Fruit fly (Drosophila melanogaster): ENCODE measurements around the gene Sfp33A3.

The Sfp33A3 gene

DNA sequence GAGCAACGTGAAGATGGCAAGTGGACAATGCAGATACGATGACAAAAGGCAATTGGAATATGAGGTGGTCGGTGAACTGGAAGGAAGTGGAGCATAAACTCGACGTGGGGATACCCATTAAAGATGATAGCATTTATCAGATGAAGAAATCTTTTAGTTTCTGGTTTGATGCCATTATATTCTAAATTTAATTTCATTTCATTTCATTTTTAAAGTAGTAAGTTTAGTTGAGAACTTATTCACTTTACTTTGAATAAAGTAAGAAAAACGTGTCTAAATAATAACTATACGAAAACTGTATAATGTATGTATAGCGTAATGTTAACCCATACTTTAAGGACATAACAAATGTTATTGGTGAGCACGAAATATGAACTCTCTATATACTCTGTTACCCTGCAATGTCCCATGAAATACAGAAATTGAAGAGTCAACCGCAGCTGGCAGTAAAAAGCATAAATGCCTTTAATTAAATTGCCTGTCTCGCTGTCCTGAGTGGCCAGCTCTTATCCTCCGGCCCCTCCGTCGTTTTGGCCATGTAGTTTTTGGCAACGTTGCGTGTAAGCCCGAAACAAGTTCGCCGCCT lies 31.2 kb downstream of the Sfp33A3 start:
- TF ChIP-seq CTCF (optimal IDR thresholded peaks at IDR 0.05), result no peak
- TF ChIP-seq CG8478 (optimal IDR thresholded peaks at IDR 0.05), result no peak

DNA sequence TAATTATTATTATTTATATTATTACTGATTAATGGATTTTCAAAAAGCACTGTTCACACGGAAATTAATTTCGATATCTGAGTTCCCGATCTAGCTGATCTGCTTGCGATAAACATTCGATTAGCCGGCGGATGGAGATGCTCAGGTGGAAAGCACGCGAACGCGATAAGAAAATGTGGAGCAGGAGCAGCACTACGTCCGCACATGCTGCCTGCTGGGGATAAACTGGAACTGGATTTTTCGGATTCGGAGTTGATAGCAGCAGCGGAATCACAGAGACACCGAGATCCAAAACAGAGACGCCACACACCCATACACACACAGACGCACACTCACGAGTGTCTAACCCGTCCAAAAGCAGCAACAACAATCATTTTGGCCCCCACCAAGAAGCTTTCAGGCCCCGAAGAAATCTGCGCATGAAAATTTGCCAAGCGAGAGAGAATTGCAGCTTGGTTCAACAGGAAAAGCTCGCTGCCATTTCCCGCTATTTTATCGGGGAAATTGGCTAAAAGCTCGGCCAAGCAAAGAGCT lies 34.6 kb downstream of the Sfp33A3 start:
- TF ChIP-seq CTCF (optimal IDR thresholded peaks at IDR 0.05), result no peak
- TF ChIP-seq CG8478 (optimal IDR thresholded peaks at IDR 0.05), result no peak

DNA sequence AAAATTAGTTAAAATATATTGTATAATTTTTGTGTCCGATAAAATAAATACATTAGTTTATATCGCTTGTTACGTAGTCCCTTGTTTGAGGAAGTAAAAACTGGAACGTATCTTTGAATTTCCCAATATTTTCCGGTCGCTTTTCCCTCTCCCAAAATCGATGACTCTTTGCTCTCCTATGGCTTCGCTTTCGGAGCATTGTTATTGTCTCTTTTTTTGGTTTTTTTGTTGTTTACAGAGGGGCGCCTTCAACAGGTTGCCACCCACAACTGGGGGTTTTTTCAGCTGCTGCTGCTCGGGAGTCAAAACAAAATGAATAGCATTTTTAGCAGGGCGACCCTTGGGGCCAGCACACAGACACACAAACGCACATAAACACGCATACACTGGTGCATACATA lies 35.2 kb downstream of the Sfp33A3 start:
- TF ChIP-seq CG8478 (optimal IDR thresholded peaks at IDR 0.05) (no peak), CTCF (optimal IDR thresholded peaks at IDR 0.05) (no peak)

DNA sequence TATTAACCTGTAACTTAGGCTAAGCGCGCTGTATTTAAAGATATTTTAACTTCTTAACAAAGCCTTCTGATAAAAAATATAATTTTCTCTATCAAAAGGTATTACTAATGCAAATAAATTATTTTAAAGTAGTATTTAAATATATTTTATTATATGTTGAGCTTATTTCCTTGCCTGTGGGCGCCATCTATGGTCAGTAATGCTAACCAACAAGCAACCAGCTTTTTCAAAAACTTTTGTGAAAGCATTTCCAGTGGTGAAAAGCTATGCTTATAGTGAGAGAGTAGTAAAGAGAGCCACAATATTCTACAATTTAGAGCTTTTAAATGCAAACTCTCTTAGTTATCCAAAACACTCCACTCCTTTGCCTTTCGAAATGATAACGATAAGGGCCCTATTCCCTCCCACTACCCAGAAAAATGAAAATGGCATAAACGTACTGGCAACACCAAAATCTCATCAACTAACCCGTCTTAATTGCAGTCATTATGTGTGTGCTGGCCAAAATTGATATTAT lies 39.2 kb downstream of the Sfp33A3 start:
- TF ChIP-seq CTCF (optimal IDR thresholded peaks at IDR 0.05) (no peak), CG8478 (optimal IDR thresholded peaks at IDR 0.05) (no peak)

Data from S2 (cell line).